Worm (Caenorhabditis elegans) whole organism, L2 larva: ENCODE measurements around the gene ets-5.

Experiments used
- C34F6.9 ChIP-seq: fragments of 150-350 bp; optimal IDR thresholded peaks from 2 replicates; lab custom pipeline; 2014; ENCODE audit warnings: missing biosample characterization, missing genetic modification characterization
- F13H6.1 ChIP-seq: sonication (generic microtip); optimal IDR thresholded peaks from 2 replicates; lab custom pipeline; 2016; ENCODE audit warnings: missing genetic modification characterization, missing compliant biosample characterization
- R02D3.7 ChIP-seq: fragments of 150-350 bp; optimal IDR thresholded peaks from 2 replicates; lab custom pipeline; 2014; ENCODE audit warnings: missing biosample characterization, missing genetic modification characterization
- Y55F3AM.14 ChIP-seq: fragments of 200-800 bp; sonication (Bioruptor generic); optimal IDR thresholded peaks from 2 replicates; lab custom pipeline; 2018; ENCODE audit warnings: mild to moderate bottlenecking, missing genetic modification characterization, missing compliant biosample characterization
- ZK546.5 ChIP-seq: sonication (generic microtip); optimal IDR thresholded peaks from 2 replicates; lab custom pipeline; 2017; ENCODE audit warnings: missing biosample characterization, missing genetic modification characterization
- alr-1 ChIP-seq: fragments of 150-350 bp; optimal IDR thresholded peaks from 2 replicates; lab custom pipeline; 2014; ENCODE audit warnings: missing biosample characterization, missing genetic modification characterization
- aly-2 ChIP-seq: fragments of 150-350 bp; optimal IDR thresholded peaks from 2 replicates; lab custom pipeline; 2014; ENCODE audit warnings: missing biosample characterization, missing genetic modification characterization
- ama-1 ChIP-seq: fragments of 150-350 bp; optimal IDR thresholded peaks from 2 replicates; lab custom pipeline; 2018; ENCODE audit warnings: inconsistent platforms
- blmp-1 ChIP-seq: sonication (generic microtip); optimal IDR thresholded peaks from 2 replicates; lab custom pipeline; 2017; ENCODE audit warnings: missing genetic modification characterization, mild to moderate bottlenecking, missing compliant biosample characterization, antibody characterized with exemption, moderate library complexity; ENCODE audit not compliant: insufficient read depth
- ceh-16 ChIP-seq: fragments of 150-350 bp; optimal IDR thresholded peaks from 2 replicates; lab custom pipeline; 2014; ENCODE audit warnings: missing biosample characterization, missing genetic modification characterization
- ceh-82 ChIP-seq: fragments of 150-350 bp; optimal IDR thresholded peaks from 2 replicates; lab custom pipeline; 2014; ENCODE audit warnings: missing biosample characterization, missing genetic modification characterization
- crh-2 ChIP-seq: sonication (generic microtip); optimal IDR thresholded peaks from 2 replicates; lab custom pipeline; 2017; ENCODE audit warnings: missing biosample characterization, missing genetic modification characterization
- dmd-4 ChIP-seq: sonication (generic microtip); optimal IDR thresholded peaks from 2 replicates; lab custom pipeline; 2017; ENCODE audit warnings: missing biosample characterization, missing genetic modification characterization
- egl-27 ChIP-seq: sonication (generic microtip); optimal IDR thresholded peaks from 3 replicates; lab custom pipeline; 2017; ENCODE audit warnings: missing biosample characterization, missing genetic modification reagents, missing genetic modification characterization
- elt-1 ChIP-seq: fragments of 150-350 bp; optimal IDR thresholded peaks from 2 replicates; lab custom pipeline; 2014; ENCODE audit warnings: missing biosample characterization, missing genetic modification characterization
- elt-3 ChIP-seq: sonication (generic microtip); optimal IDR thresholded peaks from 2 replicates; lab custom pipeline; 2017; ENCODE audit warnings: missing biosample characterization, missing genetic modification characterization
- fos-1 ChIP-seq: fragments of 150-350 bp; optimal IDR thresholded peaks from 2 replicates; lab custom pipeline; 2014; ENCODE audit warnings: missing biosample characterization, missing genetic modification characterization
- gmeb-1 ChIP-seq: fragments of 150-350 bp; optimal IDR thresholded peaks from 2 replicates; lab custom pipeline; 2014; ENCODE audit warnings: missing biosample characterization, missing genetic modification characterization
- lin-11 ChIP-seq: fragments of 150-350 bp; sonication (generic microtip); optimal IDR thresholded peaks from 2 replicates; lab custom pipeline; 2014; ENCODE audit warnings: missing biosample characterization, missing genetic modification characterization, inconsistent platforms, mixed read lengths
- lin-13 ChIP-seq: fragments of 150-350 bp; optimal IDR thresholded peaks from 2 replicates; lab custom pipeline; 2014; ENCODE audit warnings: missing biosample characterization, missing genetic modification reagents, missing genetic modification characterization
- lin-39 ChIP-seq: fragments of 150-350 bp; optimal IDR thresholded peaks from 2 replicates; lab custom pipeline; 2014; ENCODE audit warnings: missing biosample characterization, missing genetic modification reagents, missing genetic modification characterization
- lsy-2 ChIP-seq, 2 experiments: fragments of 150-350 bp in 1 of 2; sonication (generic microtip) in 1 of 2; optimal IDR thresholded peaks; 2 replicates each; lab custom pipeline; 2014 to 2017; ENCODE audit warnings: missing biosample characterization in 2 of 2, missing genetic modification characterization in 2 of 2
- mab-5 ChIP-seq: fragments of 150-350 bp; optimal IDR thresholded peaks from 2 replicates; lab custom pipeline; 2014; ENCODE audit warnings: missing biosample characterization, missing genetic modification characterization
- mbf-1 ChIP-seq: sonication (generic microtip); optimal IDR thresholded peaks from 2 replicates; lab custom pipeline; 2017; ENCODE audit warnings: missing biosample characterization, missing genetic modification characterization
- mdl-1 ChIP-seq, 2 experiments: fragments of 150-350 bp in 1 of 2; sonication (generic microtip) in 1 of 2; optimal IDR thresholded peaks; 2 replicates each; lab custom pipeline; 2017; ENCODE audit warnings: missing biosample characterization in 2 of 2, missing genetic modification characterization in 2 of 2
- nhr-10 ChIP-seq: sonication (generic microtip); optimal IDR thresholded peaks from 2 replicates; lab custom pipeline; 2017; ENCODE audit warnings: missing biosample characterization, missing genetic modification characterization
- nhr-11 ChIP-seq: fragments of 150-350 bp; optimal IDR thresholded peaks from 2 replicates; lab custom pipeline; 2014; ENCODE audit warnings: missing biosample characterization, missing genetic modification characterization
- nhr-129 ChIP-seq: fragments of 150-350 bp; optimal IDR thresholded peaks from 2 replicates; lab custom pipeline; 2014; ENCODE audit warnings: missing biosample characterization, missing genetic modification characterization
- nhr-21 ChIP-seq: fragments of 150-350 bp; optimal IDR thresholded peaks from 2 replicates; lab custom pipeline; 2014; ENCODE audit warnings: missing biosample characterization, missing genetic modification characterization
- nhr-23 ChIP-seq: fragments of 150-350 bp; optimal IDR thresholded peaks from 2 replicates; lab custom pipeline; 2014; ENCODE audit warnings: missing biosample characterization, missing genetic modification reagents, missing genetic modification characterization
- nhr-237 ChIP-seq: fragments of 150-350 bp; optimal IDR thresholded peaks from 2 replicates; lab custom pipeline; 2014; ENCODE audit warnings: missing biosample characterization, missing genetic modification characterization
- nhr-25 ChIP-seq: fragments of 150-350 bp; sonication (generic microtip); optimal IDR thresholded peaks from 3 replicates; lab custom pipeline; 2014; ENCODE audit warnings: missing biosample characterization, missing genetic modification characterization
- nhr-6 ChIP-seq: fragments of 150-350 bp; optimal IDR thresholded peaks from 2 replicates; lab custom pipeline; 2014; ENCODE audit warnings: missing biosample characterization, missing genetic modification characterization
- sem-4 ChIP-seq: fragments of 150-350 bp; optimal IDR thresholded peaks from 2 replicates; lab custom pipeline; 2014; ENCODE audit warnings: missing biosample characterization, missing genetic modification reagents, missing genetic modification characterization
- skn-1 ChIP-seq: sonication (generic microtip); optimal IDR thresholded peaks from 2 replicates; lab custom pipeline; 2017; ENCODE audit warnings: missing biosample characterization, missing genetic modification characterization
- sma-3 ChIP-seq: sonication (generic microtip); optimal IDR thresholded peaks from 2 replicates; lab custom pipeline; 2016; ENCODE audit warnings: missing genetic modification reagents, missing genetic modification characterization, missing compliant biosample characterization
- snpc-4 ChIP-seq: fragments of 150-350 bp; optimal IDR thresholded peaks from 2 replicates; lab custom pipeline; 2014; ENCODE audit warnings: missing biosample characterization, missing genetic modification characterization
- unc-39 ChIP-seq: fragments of 150-350 bp; optimal IDR thresholded peaks from 2 replicates; lab custom pipeline; 2014; ENCODE audit warnings: missing biosample characterization, missing genetic modification characterization
- unc-55 ChIP-seq: fragments of 150-350 bp; sonication (generic microtip); optimal IDR thresholded peaks from 3 replicates; lab custom pipeline; 2014; ENCODE audit warnings: missing biosample characterization, missing genetic modification reagents, missing genetic modification characterization
- unc-62 ChIP-seq: fragments of 150-350 bp; optimal IDR thresholded peaks from 2 replicates; lab custom pipeline; 2014; ENCODE audit warnings: missing biosample characterization, missing genetic modification reagents, missing genetic modification characterization
- zag-1 ChIP-seq: fragments of 150-350 bp; optimal IDR thresholded peaks from 2 replicates; lab custom pipeline; 2014; ENCODE audit warnings: missing biosample characterization, missing genetic modification characterization
- ztf-1 ChIP-seq: fragments of 200-800 bp; sonication (Bioruptor generic); conservative IDR thresholded peaks from 2 replicates; pipeline ENCODE4 v1.3.6; 2022; ENCODE audit warnings: missing genetic modification characterization, missing compliant biosample characterization
- ztf-4 ChIP-seq: fragments of 150-350 bp; optimal IDR thresholded peaks from 2 replicates; lab custom pipeline; 2014; ENCODE audit warnings: missing biosample characterization, missing genetic modification characterization

The ets-5 gene

ce11 chrX:5038812-5039211 lies 45.5 kb downstream of the ets-5 start:
- no peak for TF ChIP-seq ztf-1 (GFP tag; lab: Robert Waterston, UW)
- no peak for TF ChIP-seq nhr-23 (tag; lab: Kevin White, UChicago)
- TF ChIP-seq sma-3, result no peak

- no peak for TF ChIP-seq elt-1 (tag; lab: Kevin White, UChicago)
These were observed 46.7 kb downstream of the ets-5 start, which contains the start of gene ZC449.5 for ce11 chrX:5037673-5038072. ZC449.5 (minus strand) TSS chrX:5037773.

ce11 chrX:5033868-5034267 lies 50.5 kb downstream of the ets-5 start, which contains the start of gene ZC449.4:
ZC449.4 (minus strand) TSS chrX:5033968.
- TF ChIP-seq ztf-4 (tag; lab: Kevin White, UChicago) (no peak), nhr-237 (tag; lab: Kevin White, UChicago) (no peak), gmeb-1 (tag; lab: Kevin White, UChicago) (no peak), unc-55 (GFP tag; lab: Kevin White, UChicago) (no peak), blmp-1 (no peak), egl-27 (tag; lab: Kevin White, UChicago) (no peak), nhr-21 (no peak), nhr-129 (tag; lab: Kevin White, UChicago) (no peak), nhr-25 (tag; lab: Kevin White, UChicago) (no peak), nhr-11 (no peak), ztf-1 (GFP tag; lab: Robert Waterston, UW) (no peak), mdl-1 (tag; optimal IDR thresholded peaks at IDR 0.05; lab: Kevin White, UChicago) (no peak), nhr-23 (tag; lab: Kevin White, UChicago) (no peak), elt-3 (no peak), elt-1 (tag; lab: Kevin White, UChicago) (no peak), ZK546.5 (no peak), skn-1 (tag; lab: Kevin White, UChicago) (no peak), Y55F3AM.14 (GFP tag; lab: Kevin White, UChicago) (no peak), dmd-4 (tag; lab: Kevin White, UChicago) (no peak)

- TF ChIP-seq elt-1 (tag; lab: Kevin White, UChicago) (no peak), nhr-10 (tag; lab: Kevin White, UChicago) (no peak), nhr-129 (tag; lab: Kevin White, UChicago) (no peak), Y55F3AM.14 (GFP tag; lab: Kevin White, UChicago) (no peak), F13H6.1 (no peak), skn-1 (tag; lab: Kevin White, UChicago) (no peak), ceh-16 (tag; lab: Kevin White, UChicago) (no peak), aly-2 (no peak), alr-1 (tag; lab: Kevin White, UChicago) (no peak), lsy-2 (tag; optimal IDR thresholded peaks at IDR 0.05; lab: Kevin White, UChicago) (peak in 1 of 2 experiments; percentile 44), fos-1 (tag; lab: Kevin White, UChicago) (no peak), mbf-1 (tag; lab: Kevin White, UChicago) (no peak), nhr-21 (no peak), ztf-1 (GFP tag; lab: Robert Waterston, UW) (no peak), lin-39 (tag; lab: Kevin White, UChicago) (no peak), R02D3.7 (no peak), unc-62 (GFP tag; lab: Kevin White, UChicago) (no peak), lin-11 (tag; lab: Kevin White, UChicago) (no peak), snpc-4 (no peak), egl-27 (tag; lab: Kevin White, UChicago) (no peak), sma-3 (no peak), zag-1 (tag; lab: Kevin White, UChicago) (peak; percentile 73), mab-5 (tag; lab: Kevin White, UChicago) (no peak), blmp-1 (no peak), mdl-1 (tag; optimal IDR thresholded peaks at IDR 0.05; lab: Kevin White, UChicago) (no peak), ceh-82 (tag; lab: Kevin White, UChicago) (no peak), ZK546.5 (no peak), ama-1 (no peak), nhr-6 (tag; lab: Kevin White, UChicago) (no peak), elt-3 (no peak), C34F6.9 (tag; lab: Kevin White, UChicago) (peak; percentile 26), sem-4 (peak; percentile 54), nhr-11 (no peak), unc-55 (GFP tag; lab: Kevin White, UChicago) (peak; percentile 73), crh-2 (peak; percentile 50), unc-39 (tag; lab: Kevin White, UChicago) (no peak), nhr-237 (tag; lab: Kevin White, UChicago) (no peak), gmeb-1 (tag; lab: Kevin White, UChicago) (no peak), lin-13 (no peak), dmd-4 (tag; lab: Kevin White, UChicago) (no peak)
These were observed 52.6 kb downstream of the ets-5 start for ce11 chrX:5031742-5032141.
